Worm (Caenorhabditis elegans): Measurements from ENCODE around the gene sph-1.

sph-1 gene

DNA sequence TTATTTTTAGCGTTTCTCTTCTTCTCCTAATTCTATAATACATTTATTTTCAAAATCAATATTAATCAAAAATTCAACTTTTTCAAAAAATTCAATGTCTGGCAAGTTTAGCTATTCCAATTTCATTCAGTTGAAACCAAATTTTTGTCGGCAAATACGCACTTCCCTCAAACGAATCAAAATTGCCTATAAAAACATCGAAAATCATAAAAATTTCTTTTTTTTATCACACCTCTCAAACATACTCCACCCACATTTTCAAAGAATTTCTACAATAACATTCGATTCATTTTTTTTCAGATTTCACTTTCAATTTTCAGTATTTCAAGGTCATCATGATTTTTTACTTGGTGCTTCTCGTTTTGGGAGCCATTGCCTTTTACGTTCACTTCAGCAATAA lies 25.7 kb upstream of the sph-1 start, which contains the start of gene faah-1:
TSS of gene faah-1 (plus strand) at position 301 of the 400 bp plus-strand sequence.
- TF ChIP-seq sox-4 (tag; optimal IDR thresholded peaks at IDR 0.05) = no peak
- TF ChIP-seq ets-4 (tag; optimal IDR thresholded peaks at IDR 0.05) = no peak
- no peak for TF ChIP-seq zip-5 (tag; optimal IDR thresholded peaks at IDR 0.05)
- no peak for TF ChIP-seq pros-1 (tag; optimal IDR thresholded peaks at IDR 0.05)
- TF ChIP-seq pat-9 (tag; optimal IDR thresholded peaks at IDR 0.05) = no peak
- no peak for TF ChIP-seq C08G9.2 (tag; optimal IDR thresholded peaks at IDR 0.05)
- no peak for TF ChIP-seq ref-2 (tag; optimal IDR thresholded peaks at IDR 0.05)
- no peak for TF ChIP-seq ceh-22 (tag; optimal IDR thresholded peaks at IDR 0.05)
- no peak for TF ChIP-seq gmeb-2 (tag; optimal IDR thresholded peaks at IDR 0.05)
- no peak for TF ChIP-seq ceh-48 (tag; optimal IDR thresholded peaks at IDR 0.05)
- TF ChIP-seq hlh-6 (tag; optimal IDR thresholded peaks at IDR 0.05) = no peak
- TF ChIP-seq dve-1 (tag; optimal IDR thresholded peaks at IDR 0.05) = no peak
- TF ChIP-seq hlh-30 (tag; optimal IDR thresholded peaks at IDR 0.05; ENCODE audit: insufficient read depth) = no peak
- no peak for TF ChIP-seq nhr-11 (tag; optimal IDR thresholded peaks at IDR 0.05)
- no peak for TF ChIP-seq C38D4.7 (GFP tag; optimal IDR thresholded peaks at IDR 0.05)
- TF ChIP-seq lim-6 (tag; optimal IDR thresholded peaks at IDR 0.05) = no peak
- no peak for TF ChIP-seq F13H6.1 (tag; optimal IDR thresholded peaks at IDR 0.05)
- no peak for TF ChIP-seq ceh-14 (tag; optimal IDR thresholded peaks at IDR 0.05)
- no peak for TF ChIP-seq ceh-34 (tag; optimal IDR thresholded peaks at IDR 0.05)

DNA sequence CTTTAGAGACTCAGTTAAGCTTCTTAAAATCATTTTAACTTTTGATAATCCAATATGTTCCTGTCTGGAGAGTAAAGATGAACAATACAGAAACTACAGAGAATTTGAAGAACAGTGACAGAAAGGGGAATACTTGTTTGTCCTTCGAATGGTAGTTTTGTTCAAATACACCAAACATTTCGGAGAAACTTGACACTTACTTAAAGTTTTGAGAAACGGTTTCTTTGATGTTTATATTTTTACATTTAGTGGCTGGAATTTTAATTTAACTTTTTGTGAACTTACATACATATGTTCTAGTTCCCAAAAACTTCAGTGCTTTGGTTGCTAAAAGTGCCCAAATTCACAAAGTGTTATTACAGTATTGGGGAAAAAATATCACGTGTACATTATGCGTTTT lies 23.8 kb upstream of the sph-1 start, which contains the start of gene B0218.5:
TSS of gene B0218.5 (minus strand) at position 101 of the 400 bp plus-strand sequence.
- no peak for TF ChIP-seq ama-1 (optimal IDR thresholded peaks at IDR 0.05)
- TF ChIP-seq ceh-48 (tag; optimal IDR thresholded peaks at IDR 0.05) = no peak
- no peak for TF ChIP-seq rnt-1 (tag; optimal IDR thresholded peaks at IDR 0.05)
- no peak for TF ChIP-seq unc-3 (GFP tag; conservative IDR thresholded peaks at IDR 0.05)
- TF ChIP-seq unc-3 (tag; optimal IDR thresholded peaks at IDR 0.05) = no peak
- TF ChIP-seq madf-2 (tag; optimal IDR thresholded peaks at IDR 0.05) = no peak
- TF ChIP-seq ceh-19 (GFP tag; optimal IDR thresholded peaks at IDR 0.05) = no peak
- no peak for TF ChIP-seq sox-2 (GFP tag; IDR thresholded peaks at IDR 0.05)
- TF ChIP-seq ttx-3 (tag; optimal IDR thresholded peaks at IDR 0.05) = no peak
- no peak for TF ChIP-seq pha-2 (tag; optimal IDR thresholded peaks at IDR 0.05)
- no peak for TF ChIP-seq ceh-2 (tag; optimal IDR thresholded peaks at IDR 0.05)
- TF ChIP-seq nfya-1 (tag; optimal IDR thresholded peaks at IDR 0.05) = no peak
- no peak for TF ChIP-seq ceh-31 (tag; optimal IDR thresholded peaks at IDR 0.05)
- no peak for TF ChIP-seq ceh-34 (tag; optimal IDR thresholded peaks at IDR 0.05)
- TF ChIP-seq gmeb-2 (tag; optimal IDR thresholded peaks at IDR 0.05) = no peak
- TF ChIP-seq fkh-10 (GFP tag; optimal IDR thresholded peaks at IDR 0.05) = no peak

DNA sequence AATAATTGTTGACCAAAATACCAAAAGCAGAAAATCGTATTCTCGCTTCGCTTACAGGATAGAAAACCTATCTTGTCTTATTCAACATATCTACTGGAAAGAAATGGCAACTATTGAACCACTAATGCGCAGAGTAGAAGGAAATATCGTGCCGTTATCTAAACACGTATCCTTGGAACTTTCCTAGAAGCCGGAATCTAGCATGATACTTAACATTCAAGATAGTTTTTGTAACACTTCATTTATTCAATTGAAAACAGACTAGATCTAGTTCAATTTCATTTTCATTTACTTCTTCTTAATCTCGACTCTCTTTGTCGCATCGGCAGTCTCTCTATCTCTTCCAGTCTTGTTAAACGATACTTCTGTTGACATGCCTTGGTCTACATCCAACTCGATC lies 21.6 kb upstream of the sph-1 start:
- no peak for TF ChIP-seq ref-2 (tag; optimal IDR thresholded peaks at IDR 0.05)
- no peak for TF ChIP-seq pha-2 (tag; optimal IDR thresholded peaks at IDR 0.05)
- no peak for TF ChIP-seq ceh-48 (tag; optimal IDR thresholded peaks at IDR 0.05)
- TF ChIP-seq C08G9.2 (tag; optimal IDR thresholded peaks at IDR 0.05) = no peak
- TF ChIP-seq C38D4.7 (GFP tag; optimal IDR thresholded peaks at IDR 0.05) = no peak
- TF ChIP-seq Y22D7AL.16 (tag; optimal IDR thresholded peaks at IDR 0.05) = no peak
- no peak for TF ChIP-seq hlh-6 (tag; optimal IDR thresholded peaks at IDR 0.05)
- no peak for TF ChIP-seq ttx-3 (tag; optimal IDR thresholded peaks at IDR 0.05)
- no peak for TF ChIP-seq unc-42 (tag; optimal IDR thresholded peaks at IDR 0.05)
- no peak for TF ChIP-seq sdc-2 (tag; optimal IDR thresholded peaks at IDR 0.05)
- TF ChIP-seq ceh-9 (tag; optimal IDR thresholded peaks at IDR 0.05) = no peak
- no peak for TF ChIP-seq tbx-7 (tag; optimal IDR thresholded peaks at IDR 0.05)
- no peak for TF ChIP-seq T23F11.4 (GFP tag; optimal IDR thresholded peaks at IDR 0.05)
- no peak for TF ChIP-seq ets-4 (tag; optimal IDR thresholded peaks at IDR 0.05)
- TF ChIP-seq pag-3 (tag; optimal IDR thresholded peaks at IDR 0.05; ENCODE audit: borderline replicate concordance) = no peak
- TF ChIP-seq ceh-14 (tag; optimal IDR thresholded peaks at IDR 0.05) = no peak
- no peak for TF ChIP-seq ceh-34 (tag; optimal IDR thresholded peaks at IDR 0.05)
